Worm (Caenorhabditis elegans): ENCODE measurements around the gene mogs-1.

ce11 chrIV:11063962-11064361 is 42.2 kb upstream of the mogs-1 start, which contains the start of gene ttr-16:
- TF ChIP-seq nhr-12 (tag; optimal IDR thresholded peaks at IDR 0.05) (no peak), ama-1 (optimal IDR thresholded peaks at IDR 0.05) (peak; percentile 86), nhr-237 (tag; optimal IDR thresholded peaks at IDR 0.05) (no peak)
